Worm (Caenorhabditis elegans) whole organism, L4 larva: ENCODE data around the gene phlp-2.

Experiments
- F49E8.2 ChIP-seq: sonication (generic microtip); optimal IDR thresholded peaks from 2 replicates; lab custom pipeline; 2016; ENCODE audit warnings: missing compliant biosample characterization, mild to moderate bottlenecking, missing genetic modification characterization, borderline replicate concordance
- ama-1 ChIP-seq: fragments of 150-350 bp; optimal IDR thresholded peaks from 2 replicates; lab custom pipeline; 2014; ENCODE audit warnings: inconsistent platforms, mixed read lengths
- ceh-32 ChIP-seq: sonication (generic microtip); optimal IDR thresholded peaks from 2 replicates; lab custom pipeline; 2016; ENCODE audit warnings: mild to moderate bottlenecking, missing genetic modification characterization, missing compliant biosample characterization; ENCODE audit not compliant: poor library complexity
- lsy-2 ChIP-seq, 2 experiments: fragments of 150-350 bp in 1 of 2; sonication (generic microtip) in 1 of 2; optimal IDR thresholded peaks; 2 replicates each; lab custom pipeline; 2014 to 2017; ENCODE audit warnings: missing biosample characterization in 2 of 2, missing genetic modification characterization in 2 of 2
- skn-1 ChIP-seq: fragments of 150-350 bp; optimal IDR thresholded peaks from 2 replicates; lab custom pipeline; 2014; ENCODE audit warnings: missing biosample characterization, missing genetic modification characterization
- ztf-11 ChIP-seq: fragments of 150-350 bp; optimal IDR thresholded peaks from 2 replicates; lab custom pipeline; 2014; ENCODE audit warnings: missing biosample characterization, missing genetic modification characterization

- TF ChIP-seq ztf-11 (tag; lab: Kevin White, UChicago): no peak
- TF ChIP-seq F49E8.2: no peak
- TF ChIP-seq lsy-2 (tag; optimal IDR thresholded peaks at IDR 0.05; lab: Kevin White, UChicago): no peak
- TF ChIP-seq ceh-32: no peak
- no peak for TF ChIP-seq ama-1 (lab: Kevin White, UChicago)
- no peak for TF ChIP-seq skn-1 (tag; lab: Kevin White, UChicago)
These were observed 15.4 kb downstream of the phlp-2 start for ce11 chrIII:4224722-4225121.
